Worm (Caenorhabditis elegans): ENCODE data around the gene M03A1.3.

- TF ChIP-seq nfya-1 (tag; optimal IDR thresholded peaks at IDR 0.05; ENCODE audit: insufficient read depth) = no peak
- TF ChIP-seq nhr-11 (tag; optimal IDR thresholded peaks at IDR 0.05) = no peak
- TF ChIP-seq sea-2 (GFP tag; optimal IDR thresholded peaks at IDR 0.05) = no peak
- no peak for TF ChIP-seq unc-62 (GFP tag; optimal IDR thresholded peaks at IDR 0.05)
- no peak for TF ChIP-seq lsy-12 (tag; optimal IDR thresholded peaks at IDR 0.05)
- TF ChIP-seq nhr-76 (tag; optimal IDR thresholded peaks at IDR 0.05) = no peak
- no peak for TF ChIP-seq ZK546.5 (tag; optimal IDR thresholded peaks at IDR 0.05)
- no peak for TF ChIP-seq ceh-82 (tag; optimal IDR thresholded peaks at IDR 0.05)
- no peak for TF ChIP-seq nhr-67 (tag; optimal IDR thresholded peaks at IDR 0.05)
Measured at ce11 chrII:4597441-4597840, 39.9 kb downstream of the M03A1.3 start.
